Worm (Caenorhabditis elegans): ENCODE measurements around the gene ggtb-1.

Gene ggtb-1

ce11 chrIII:7141285-7141715, 7.7 kb downstream of the ggtb-1 start (continued):
- TF ChIP-seq spr-3 (GFP tag; optimal IDR thresholded peaks at IDR 0.05) (peak; percentile 52), php-3 (GFP tag; IDR thresholded peaks at IDR 0.05) (peak; percentile 89), zip-11 (GFP tag; IDR thresholded peaks at IDR 0.05) (no peak), T26A8.4 (GFP tag; IDR thresholded peaks at IDR 0.05) (peak; percentile 91), pha-4 (GFP tag; IDR thresholded peaks at IDR 0.05) (peak; percentile 63; the same call in 1 of the 2 replicates), pha-4 (tag; optimal IDR thresholded peaks at IDR 0.05) (no peak), lsy-2 (tag; optimal IDR thresholded peaks at IDR 0.05) (peak in 1 of 2 experiments; percentile 71), D1046.2 (GFP tag; IDR thresholded peaks at IDR 0.05) (0 out of 2 replicates have a peak, but pooled peaks have one; percentile 58), Y75B8A.6 (GFP tag; IDR thresholded peaks at IDR 0.05) (peak; percentile 69; the same call in 1 of the 2 replicates), lin-38 (GFP tag; IDR thresholded peaks at IDR 0.05) (peak; percentile 68), F10B5.3 (tag; optimal IDR thresholded peaks at IDR 0.05) (peak; percentile 22), aha-1 (tag) (peak; percentile 65), mdt-29 (GFP tag; IDR thresholded peaks at IDR 0.05) (peak; percentile 84; the same call in 1 of the 2 replicates), saeg-2 (GFP tag; IDR thresholded peaks at IDR 0.05) (no peak), nhr-102 (tag; optimal IDR thresholded peaks at IDR 0.05) (peak; percentile 81), dmd-9 (GFP tag; IDR thresholded peaks at IDR 0.05) (no peak), ceh-32 (tag; optimal IDR thresholded peaks at IDR 0.05; ENCODE audit: poor library complexity) (no peak), ZK546.5 (tag; optimal IDR thresholded peaks at IDR 0.05) (peak in 1 of 2 experiments; percentile 25), hmg-1.1 (GFP tag; IDR thresholded peaks at IDR 0.05) (peak; percentile 27; the same call in 1 of the 2 replicates), nhr-42 (GFP tag; IDR thresholded peaks at IDR 0.05) (peak; percentile 68; the same call in 1 of the 2 replicates), sdz-12 (GFP tag; optimal IDR thresholded peaks at IDR 0.05) (no peak), ama-1 (optimal IDR thresholded peaks at IDR 0.05) (peak; percentile 98)

- no peak for TF ChIP-seq zfp-2 (tag; optimal IDR thresholded peaks at IDR 0.05)
- TF ChIP-seq lsy-2 (tag; optimal IDR thresholded peaks at IDR 0.05) = peak in 1 of 2 experiments; percentile 56
- no peak for TF ChIP-seq ceh-62 (tag; optimal IDR thresholded peaks at IDR 0.05)
- peak; percentile 63 for TF ChIP-seq mes-2 (tag; optimal IDR thresholded peaks at IDR 0.05; ENCODE audit: poor library complexity, severe bottlenecking)
- no peak for TF ChIP-seq aha-1 (tag)
- TF ChIP-seq nhr-6 (tag; optimal IDR thresholded peaks at IDR 0.05) = peak; percentile 26
- TF ChIP-seq duxl-1 (tag; optimal IDR thresholded peaks at IDR 0.05; ENCODE audit: poor library complexity) = peak; percentile 33
- 0 out of 2 replicates have a peak, but pooled peaks have one; percentile 6 for TF ChIP-seq lin-1 (GFP tag; IDR thresholded peaks at IDR 0.05)
- TF ChIP-seq dmd-9 (GFP tag; IDR thresholded peaks at IDR 0.05) = no peak
- TF ChIP-seq mxl-3 (GFP tag; optimal IDR thresholded peaks at IDR 0.05) = no peak
- TF ChIP-seq spr-1 (tag; optimal IDR thresholded peaks at IDR 0.05) = peak; percentile 47
- peak; percentile 28 for TF ChIP-seq rbr-2 (tag; optimal IDR thresholded peaks at IDR 0.05)
- peak; percentile 8 for TF ChIP-seq F10B5.3 (tag; optimal IDR thresholded peaks at IDR 0.05)
- no peak for TF ChIP-seq ZK337.2 (GFP tag; IDR thresholded peaks at IDR 0.05)
- no peak for TF ChIP-seq mep-1 (tag; optimal IDR thresholded peaks at IDR 0.05)
- TF ChIP-seq lin-38 (GFP tag; IDR thresholded peaks at IDR 0.05) = peak; percentile 64
- TF ChIP-seq ama-1 (optimal IDR thresholded peaks at IDR 0.05) = peak; percentile 85
- TF ChIP-seq fkh-10 (GFP tag; optimal IDR thresholded peaks at IDR 0.05) = no peak
- no peak for TF ChIP-seq F44E2.7 (GFP tag; IDR thresholded peaks at IDR 0.05)
- TF ChIP-seq ceh-32 (tag; optimal IDR thresholded peaks at IDR 0.05; ENCODE audit: poor library complexity) = no peak
- no peak for TF ChIP-seq ctbp-1 (GFP tag; IDR thresholded peaks at IDR 0.05)
- TF ChIP-seq pha-4 (GFP tag; IDR thresholded peaks at IDR 0.05) = no peak
- no peak for TF ChIP-seq pha-4 (tag; optimal IDR thresholded peaks at IDR 0.05)
- TF ChIP-seq php-3 (GFP tag; IDR thresholded peaks at IDR 0.05) = peak; percentile 71; the same call in 1 of the 2 replicates
- no peak for TF ChIP-seq dmd-8 (GFP tag; IDR thresholded peaks at IDR 0.05)
- TF ChIP-seq arid-1 (GFP tag; conservative IDR thresholded peaks at IDR 0.05) = peak; percentile 62
- TF ChIP-seq nhr-102 (tag; optimal IDR thresholded peaks at IDR 0.05) = peak; percentile 55
- peak; percentile 39; the same call in 1 of the 2 replicates for TF ChIP-seq tra-1 (GFP tag; IDR thresholded peaks at IDR 0.05)
- peak; percentile 61; the same call in 1 of the 2 replicates for TF ChIP-seq ceh-44 (GFP tag; IDR thresholded peaks at IDR 0.05)
- TF ChIP-seq lin-13 (GFP tag; optimal IDR thresholded peaks at IDR 0.05) = peak; percentile 39
- 0 out of 2 replicates have a peak, but pooled peaks have one; percentile 26 for TF ChIP-seq nhr-41 (GFP tag; IDR thresholded peaks at IDR 0.05)
- no peak for TF ChIP-seq pqm-1 (tag; optimal IDR thresholded peaks at IDR 0.05)
- TF ChIP-seq mxl-2 (GFP tag; conservative IDR thresholded peaks at IDR 0.05) = no peak
- TF ChIP-seq lin-39 (tag; optimal IDR thresholded peaks at IDR 0.05) = no peak
- no peak for TF ChIP-seq ztf-7 (tag; optimal IDR thresholded peaks at IDR 0.05)
- TF ChIP-seq hlh-30 (tag; optimal IDR thresholded peaks at IDR 0.05; ENCODE audit: insufficient read depth) = peak; percentile 65
- TF ChIP-seq ceh-28 (tag; optimal IDR thresholded peaks at IDR 0.05) = no peak
Observed at ce11 chrIII:7142172-7142601, 8.6 kb downstream of the ggtb-1 start.

Measured in whole organism, L4 larva.